Worm (Caenorhabditis elegans) whole organism, L4/young adult: Measurements from ENCODE around the gene tdp-1.

ENCODE experiments used
- W03F9.2 ChIP-seq: fragments of 150-350 bp; optimal IDR thresholded peaks from 2 replicates; lab custom pipeline; 2014; ENCODE audit warnings: missing biosample characterization, missing genetic modification characterization
- dao-5 ChIP-seq: sonication (generic microtip); optimal IDR thresholded peaks from 2 replicates; lab custom pipeline; 2016; ENCODE audit warnings: missing genotype, missing genetic modification characterization, moderate library complexity, missing compliant biosample characterization
- him-1 ChIP-seq: sonication (generic microtip); optimal IDR thresholded peaks from 2 replicates; lab custom pipeline; 2016; ENCODE audit warnings: missing genotype, missing genetic modification reagents, missing genetic modification characterization, missing compliant biosample characterization

tdp-1 gene

DNA sequence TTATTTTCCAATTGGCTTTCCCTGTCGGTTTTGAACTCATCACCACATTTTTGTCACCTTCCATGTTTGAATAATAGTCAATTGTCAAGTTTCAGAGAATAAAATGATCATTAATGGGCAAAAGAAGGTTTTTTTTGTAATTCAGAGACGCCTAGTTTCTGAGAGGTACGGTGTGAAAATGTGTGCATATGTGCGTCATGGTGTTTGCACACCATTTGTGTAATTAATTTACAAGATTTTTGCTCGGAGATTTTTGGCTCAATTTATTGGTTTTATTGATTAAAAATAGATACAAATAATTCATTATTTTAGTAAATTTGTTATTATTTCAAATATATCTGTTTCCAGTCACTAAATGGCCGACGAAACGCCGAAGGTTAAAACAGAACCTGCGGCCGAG lies at the start of gene tdp-1, which contains the start of gene F44G4.3:
tdp-1 (plus strand) TSS at position 347 of the 400 bp plus-strand sequence.
F44G4.3 (minus strand) TSS at position 184 of the 400 bp plus-strand sequence.
- TF ChIP-seq dao-5 (tag; lab: Kevin White, UChicago): no peak
- no peak for TF ChIP-seq W03F9.2 (tag; lab: Kevin White, UChicago)
- no peak for TF ChIP-seq him-1 (tag; lab: Kevin White, UChicago)

DNA sequence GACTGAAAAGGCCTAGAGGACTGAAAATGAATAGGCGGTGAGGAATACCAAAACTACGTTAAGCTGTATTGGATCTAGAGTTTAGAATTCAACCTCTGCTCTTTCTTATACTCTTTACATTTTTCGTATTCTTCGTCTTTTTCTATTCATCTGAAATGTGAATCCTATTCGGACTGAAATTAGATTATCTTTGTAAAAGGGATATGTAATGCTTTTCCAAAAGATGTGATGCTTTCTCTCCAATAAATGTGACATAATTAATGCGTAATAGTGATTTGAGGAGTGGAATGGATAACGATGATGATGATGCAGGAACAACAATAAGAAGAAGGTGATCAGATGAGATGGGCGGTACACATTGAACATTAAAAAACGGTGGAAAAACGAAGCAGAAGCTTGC lies 49.0 kb upstream of the tdp-1 start:
- no peak for TF ChIP-seq W03F9.2 (tag; lab: Kevin White, UChicago)
- no peak for TF ChIP-seq dao-5 (tag; lab: Kevin White, UChicago)
- no peak for TF ChIP-seq him-1 (tag; lab: Kevin White, UChicago)

DNA sequence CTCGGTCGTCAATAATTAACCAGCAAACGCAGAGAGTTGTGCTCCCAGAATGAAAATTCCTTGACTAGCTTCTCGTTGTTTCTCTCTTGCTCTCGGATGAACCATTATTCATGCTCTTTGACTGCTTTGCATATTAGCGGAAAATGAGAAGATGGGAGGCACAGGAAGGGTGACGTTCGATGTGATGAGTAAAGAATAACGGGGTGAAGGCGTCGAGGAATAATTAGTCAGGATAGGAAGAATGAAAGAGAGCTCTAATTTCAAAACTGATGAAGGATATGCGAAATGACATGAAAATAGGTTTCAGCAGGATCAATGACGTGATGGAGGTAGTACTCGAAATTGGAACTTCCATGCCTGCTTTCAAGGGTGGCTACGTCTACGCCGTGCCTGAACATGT lies 46.4 kb upstream of the tdp-1 start:
- TF ChIP-seq dao-5 (tag; lab: Kevin White, UChicago) (no peak), him-1 (tag; lab: Kevin White, UChicago) (no peak), W03F9.2 (tag; lab: Kevin White, UChicago) (no peak)

DNA sequence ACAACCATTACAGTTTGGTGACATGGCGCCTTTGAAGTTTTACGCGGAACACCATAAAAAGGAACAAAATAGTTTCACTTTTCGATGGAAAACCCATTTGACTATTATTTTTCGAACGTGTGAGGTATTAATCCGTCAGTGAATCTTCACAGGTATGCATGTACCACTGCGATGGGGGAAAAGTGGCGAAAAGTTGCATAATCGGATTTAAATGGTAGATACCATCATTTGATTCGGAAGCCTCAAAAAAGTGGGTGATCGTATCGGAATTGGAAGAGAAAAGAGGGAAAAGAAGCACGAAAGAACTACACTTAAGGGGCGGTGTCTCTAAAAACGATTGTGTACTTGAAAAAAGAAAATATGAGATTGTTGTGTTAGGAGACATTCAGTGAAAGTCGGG lies 43.9 kb upstream of the tdp-1 start:
- TF ChIP-seq him-1 (tag; lab: Kevin White, UChicago) (no peak), W03F9.2 (tag; lab: Kevin White, UChicago) (no peak), dao-5 (tag; lab: Kevin White, UChicago) (no peak)

DNA sequence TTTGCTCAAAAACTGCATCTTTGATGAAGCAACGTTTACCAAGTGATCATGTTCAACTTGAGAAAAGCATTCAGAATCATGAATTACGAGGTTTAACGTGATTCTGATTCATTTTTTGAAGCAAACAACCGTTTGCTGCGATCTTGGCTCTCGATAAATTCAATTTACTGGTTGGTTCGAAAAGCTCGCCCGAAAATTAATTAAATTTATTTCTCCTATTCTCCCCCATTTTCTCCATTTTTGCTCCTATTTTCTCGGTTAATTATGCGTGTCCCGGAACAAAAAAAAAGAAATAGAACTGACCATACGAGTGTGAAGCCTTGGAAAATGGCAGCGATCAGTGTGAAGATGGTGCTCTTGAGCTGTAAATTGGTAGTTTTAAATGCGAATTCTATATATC lies 40.7 kb upstream of the tdp-1 start:
- TF ChIP-seq W03F9.2 (tag; lab: Kevin White, UChicago) (no peak), dao-5 (tag; lab: Kevin White, UChicago) (no peak), him-1 (tag; lab: Kevin White, UChicago) (no peak)

DNA sequence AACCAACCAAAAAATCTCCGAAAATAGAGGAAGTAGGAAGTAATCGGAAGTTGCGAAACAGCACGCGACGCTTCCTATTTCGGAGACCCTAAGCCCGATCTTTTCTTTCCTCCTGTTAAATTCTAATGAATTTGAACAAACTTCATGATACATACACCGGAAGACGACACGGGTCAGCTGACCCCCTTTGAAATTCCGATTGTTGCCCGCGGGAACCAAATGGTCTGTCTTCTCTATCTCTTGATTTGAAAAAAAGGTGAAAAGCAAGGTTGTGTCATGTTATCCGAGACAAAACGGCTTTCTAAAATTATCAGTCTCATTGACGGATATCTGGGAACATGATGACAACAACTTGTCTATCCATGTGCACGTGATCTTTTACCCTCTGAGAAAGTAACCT lies 38.5 kb upstream of the tdp-1 start:
- TF ChIP-seq dao-5 (tag; lab: Kevin White, UChicago): no peak
- no peak for TF ChIP-seq him-1 (tag; lab: Kevin White, UChicago)
- no peak for TF ChIP-seq W03F9.2 (tag; lab: Kevin White, UChicago)

DNA sequence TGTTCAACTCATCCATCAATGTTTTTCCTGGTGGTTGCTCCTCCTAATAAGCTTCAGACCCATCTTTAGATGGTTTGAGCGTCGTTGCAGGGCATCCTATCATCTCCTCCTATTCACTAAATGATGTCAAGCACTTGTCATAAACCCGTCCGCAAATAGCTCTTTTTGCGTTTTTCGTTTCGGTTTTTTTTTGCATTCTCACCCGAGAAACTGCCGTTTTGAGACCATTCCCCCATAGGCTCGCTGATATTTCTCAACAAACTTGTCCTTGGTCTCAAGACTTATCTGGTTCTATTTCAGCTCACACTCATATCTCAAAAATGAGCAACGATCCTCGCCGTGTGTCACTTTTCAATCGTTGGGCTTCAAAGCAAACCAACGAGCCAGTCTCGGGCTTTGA lies 37.2 kb upstream of the tdp-1 start, which contains the start of gene cal-2:
cal-2 (plus strand) TSS at position 301 of the 400 bp plus-strand sequence.
- TF ChIP-seq him-1 (tag; lab: Kevin White, UChicago) (no peak), dao-5 (tag; lab: Kevin White, UChicago) (no peak), W03F9.2 (tag; lab: Kevin White, UChicago) (no peak)

DNA sequence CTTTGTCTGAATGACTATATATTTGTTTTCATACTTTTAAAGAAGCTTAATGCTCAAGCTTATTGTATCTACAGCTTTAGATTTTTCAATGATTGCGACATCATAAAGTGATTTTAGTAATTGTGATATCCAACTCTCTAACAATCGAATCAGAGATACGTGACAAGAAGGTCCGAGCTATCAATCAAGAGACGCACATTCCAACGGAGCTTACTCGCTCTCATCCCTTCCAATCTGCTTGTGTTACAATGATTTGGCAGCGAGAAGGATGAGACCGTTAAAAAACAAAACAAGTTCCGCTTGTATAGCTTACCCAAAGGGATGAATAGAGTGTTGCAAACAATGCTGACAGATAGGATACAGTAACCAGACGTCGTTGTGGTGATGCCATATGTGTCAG lies 36.2 kb upstream of the tdp-1 start:
- no peak for TF ChIP-seq him-1 (tag; lab: Kevin White, UChicago)
- no peak for TF ChIP-seq dao-5 (tag; lab: Kevin White, UChicago)
- TF ChIP-seq W03F9.2 (tag; lab: Kevin White, UChicago): no peak

DNA sequence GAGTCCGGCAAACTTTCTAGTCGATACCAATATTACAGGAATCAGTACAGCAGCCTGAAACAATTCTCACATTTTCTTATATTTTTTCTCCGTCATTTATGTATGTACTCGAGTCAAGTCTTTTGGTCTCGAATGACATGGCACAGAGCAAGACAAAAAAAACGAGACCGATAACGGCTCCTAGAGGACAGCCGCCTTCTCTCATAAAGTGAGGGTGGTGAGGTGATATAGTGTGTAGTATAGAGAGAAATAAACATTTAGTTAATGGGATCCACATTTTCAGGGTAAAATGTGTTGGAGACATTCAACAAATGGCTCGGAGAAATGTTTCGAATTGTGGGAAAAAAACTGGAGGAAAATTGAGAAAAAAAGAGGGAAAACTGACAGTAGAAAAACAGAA lies 35.4 kb upstream of the tdp-1 start:
- no peak for TF ChIP-seq W03F9.2 (tag; lab: Kevin White, UChicago)
- no peak for TF ChIP-seq dao-5 (tag; lab: Kevin White, UChicago)
- TF ChIP-seq him-1 (tag; lab: Kevin White, UChicago): peak; percentile 9

DNA sequence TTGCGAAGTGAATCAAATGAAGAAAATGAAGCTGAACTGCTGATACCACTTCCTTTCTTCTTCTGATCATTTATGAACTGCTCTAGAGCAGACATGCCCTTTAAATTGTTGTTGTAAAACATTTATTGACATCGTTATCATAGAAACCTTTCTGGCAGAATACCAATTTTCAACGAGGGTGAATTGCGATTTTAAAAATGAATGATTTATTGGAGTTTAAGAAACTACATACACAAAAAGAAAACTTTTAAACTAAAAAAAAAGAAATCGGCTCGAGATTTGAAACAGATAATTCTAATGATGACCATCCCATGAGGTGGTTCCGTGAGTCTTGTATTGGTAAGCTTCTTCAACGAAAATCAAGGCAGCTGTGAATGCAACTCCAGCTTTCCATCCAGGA lies 33.6 kb upstream of the tdp-1 start, which contains the start of gene sftd-3:
sftd-3 (minus strand) TSS at position 101 of the 400 bp plus-strand sequence.
- TF ChIP-seq dao-5 (tag; lab: Kevin White, UChicago) (no peak), him-1 (tag; lab: Kevin White, UChicago) (no peak), W03F9.2 (tag; lab: Kevin White, UChicago) (no peak)

DNA sequence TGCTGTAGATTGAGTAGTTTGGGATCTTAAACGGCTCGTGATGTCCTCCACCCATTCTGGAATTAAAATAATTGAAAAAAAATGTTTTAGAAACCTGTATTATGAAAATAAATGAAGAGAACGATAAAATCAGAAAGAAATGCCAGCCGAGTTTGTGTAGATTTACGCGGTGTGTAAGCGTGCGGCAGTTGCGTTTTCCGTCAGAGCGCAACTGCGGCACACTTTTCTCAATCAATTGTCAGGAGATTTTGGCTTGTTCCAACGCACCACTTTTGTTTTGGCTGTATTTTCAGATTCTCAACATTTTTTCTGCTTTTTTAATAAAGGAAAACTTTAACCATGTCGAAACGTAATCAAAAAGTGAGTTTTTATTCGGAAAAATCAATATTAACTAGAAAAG lies 32.8 kb upstream of the tdp-1 start, which contains the start of the genes ndub-3 and C18E9.2:
ndub-3 (minus strand) TSS at position 56 of the 400 bp plus-strand sequence.
C18E9.2 (plus strand) TSS at position 172 of the 400 bp plus-strand sequence.
- TF ChIP-seq dao-5 (tag; lab: Kevin White, UChicago): no peak
- no peak for TF ChIP-seq him-1 (tag; lab: Kevin White, UChicago)
- TF ChIP-seq W03F9.2 (tag; lab: Kevin White, UChicago): no peak

DNA sequence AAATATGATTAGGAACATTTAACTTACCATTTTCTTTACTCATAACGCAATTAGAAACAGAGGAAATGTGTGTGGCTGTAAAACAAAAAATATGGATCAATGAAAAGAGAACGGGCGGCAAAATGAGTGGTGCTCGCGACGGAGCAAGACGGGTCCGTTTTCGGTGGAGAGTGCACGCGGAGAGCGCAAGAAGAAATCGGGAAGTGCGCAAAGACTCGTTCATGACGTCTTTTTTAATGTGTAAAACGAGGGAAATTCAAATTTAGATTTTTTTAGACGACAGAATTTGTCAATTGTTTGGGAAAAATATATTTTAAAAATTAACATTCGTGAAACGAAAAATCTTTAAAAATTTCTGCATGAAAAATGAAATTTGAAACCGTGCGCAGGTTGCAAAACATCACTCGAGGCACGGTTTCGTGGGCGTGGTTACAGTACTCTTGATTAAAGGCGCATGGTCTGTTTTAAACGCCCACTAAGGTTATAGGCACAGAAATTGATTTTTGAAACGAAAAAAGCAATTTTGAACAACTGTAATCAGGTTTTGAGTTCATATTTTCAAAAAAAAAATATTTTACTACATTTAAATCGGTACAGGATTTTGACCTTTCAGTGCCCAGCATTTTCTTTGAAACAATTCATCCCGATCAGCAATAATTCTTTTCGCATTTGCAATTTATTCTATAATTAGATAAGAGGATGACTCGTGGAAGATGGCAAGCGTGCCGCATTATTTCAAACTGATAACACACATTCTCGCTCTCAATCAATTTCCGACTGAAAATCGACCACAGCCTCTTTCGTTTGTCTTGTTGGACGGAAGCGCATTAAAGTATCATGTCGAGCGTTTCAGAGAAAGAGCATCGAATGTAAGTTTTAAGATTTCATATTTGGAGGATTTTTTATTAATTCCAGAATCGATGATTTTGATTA lies 28.1 kb upstream of the tdp-1 start, which contains the start of the genes szy-20 and C18E9.5:
szy-20 (minus strand) TSS at position 83 of the 933 bp plus-strand sequence.
C18E9.5 (plus strand) TSS at position 730 of the 933 bp plus-strand sequence.
- TF ChIP-seq W03F9.2 (tag; lab: Kevin White, UChicago): peak; percentile 64
- no peak for TF ChIP-seq dao-5 (tag; lab: Kevin White, UChicago)
- TF ChIP-seq him-1 (tag; lab: Kevin White, UChicago): peak; percentile 75

DNA sequence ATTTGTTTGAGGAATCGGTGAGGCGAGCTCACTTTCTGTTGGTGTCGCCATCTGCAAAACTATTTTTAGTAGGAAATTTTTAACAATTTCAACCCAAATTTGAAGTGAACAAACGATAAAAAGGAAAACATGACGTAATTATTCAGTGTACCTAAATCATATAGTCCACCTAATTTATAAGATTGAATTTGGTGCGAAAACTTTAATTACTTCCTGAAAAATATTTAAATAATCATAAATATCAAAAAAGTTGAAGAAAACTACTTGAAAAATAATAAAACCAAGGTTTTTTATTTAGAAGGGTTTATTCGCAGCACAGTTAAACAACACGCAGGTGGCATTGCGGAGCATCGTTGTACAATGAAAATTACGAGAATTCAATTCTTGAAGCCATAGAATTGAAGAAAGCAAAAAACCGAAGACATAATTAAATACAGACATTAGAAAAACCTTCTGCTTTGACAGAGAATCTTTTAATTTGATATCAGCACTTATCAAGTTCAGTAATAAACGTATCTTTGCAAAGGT lies 24.0 kb upstream of the tdp-1 start, which contains the start of gene tomm-40:
tomm-40 (minus strand) TSS at position 51 of the 528 bp plus-strand sequence.
- TF ChIP-seq him-1 (tag; lab: Kevin White, UChicago) (no peak), W03F9.2 (tag; lab: Kevin White, UChicago) (no peak), dao-5 (tag; lab: Kevin White, UChicago) (no peak)
